Worm (Caenorhabditis elegans): ENCODE measurements around the gene T19B10.2.

- TF ChIP-seq ceh-36 (tag; optimal IDR thresholded peaks at IDR 0.05) (no peak), hmbx-1 (tag; optimal IDR thresholded peaks at IDR 0.05) (no peak), ama-1 (optimal IDR thresholded peaks at IDR 0.05) (no peak), flt-1 (GFP tag; IDR thresholded peaks at IDR 0.05) (no peak), B0310.2 (tag; optimal IDR thresholded peaks at IDR 0.05) (no peak), pes-1 (GFP tag; IDR thresholded peaks at IDR 0.05) (no peak), aly-1 (tag; optimal IDR thresholded peaks at IDR 0.05) (no peak), scrt-1 (GFP tag; IDR thresholded peaks at IDR 0.05) (no peak), tbx-11 (GFP tag; IDR thresholded peaks at IDR 0.05) (no peak), F13C5.2 (tag; optimal IDR thresholded peaks at IDR 0.05) (no peak), tra-4 (tag; optimal IDR thresholded peaks at IDR 0.05) (no peak), ets-7 (tag; optimal IDR thresholded peaks at IDR 0.05) (no peak), hnd-1 (tag; optimal IDR thresholded peaks at IDR 0.05) (no peak)
These were observed 30.7 kb downstream of the T19B10.2 start for ce11 chrV:11251798-11252197.

Measured in whole organism, early embryonic.